Worm (Caenorhabditis elegans): ENCODE results near the gene hda-4.

hda-4 gene

ce11 chrX:16705607-16706006, 23.8 kb upstream of the hda-4 start:
- no peak for TF ChIP-seq R02D3.7 (tag; optimal IDR thresholded peaks at IDR 0.05)
- no peak for TF ChIP-seq F13H6.1 (tag; optimal IDR thresholded peaks at IDR 0.05)
- no peak for TF ChIP-seq nhr-129 (tag; optimal IDR thresholded peaks at IDR 0.05)
- TF ChIP-seq nhr-21 (tag; optimal IDR thresholded peaks at IDR 0.05), result no peak
- TF ChIP-seq nhr-11 (tag; optimal IDR thresholded peaks at IDR 0.05), result no peak
- TF ChIP-seq nhr-25 (tag; optimal IDR thresholded peaks at IDR 0.05), result no peak
- no peak for TF ChIP-seq ztf-4 (tag; optimal IDR thresholded peaks at IDR 0.05)

- TF ChIP-seq nhr-237 (tag; optimal IDR thresholded peaks at IDR 0.05), result no peak
- TF ChIP-seq zag-1 (tag; optimal IDR thresholded peaks at IDR 0.05), result no peak
- no peak for TF ChIP-seq nhr-11 (tag; optimal IDR thresholded peaks at IDR 0.05)
- no peak for TF ChIP-seq nhr-129 (tag; optimal IDR thresholded peaks at IDR 0.05)
- TF ChIP-seq ZK546.5 (tag; optimal IDR thresholded peaks at IDR 0.05), result no peak
- TF ChIP-seq unc-62 (GFP tag; optimal IDR thresholded peaks at IDR 0.05), result no peak
- no peak for TF ChIP-seq crh-2 (tag; optimal IDR thresholded peaks at IDR 0.05)
Measured at ce11 chrX:16711381-16711780, 18.0 kb upstream of the hda-4 start, which contains the start of gene lgc-53. Gene lgc-53, plus strand, starts transcription at chrX:16711681.

- no peak for TF ChIP-seq ZK546.5 (tag; optimal IDR thresholded peaks at IDR 0.05)
- no peak for TF ChIP-seq ztf-4 (tag; optimal IDR thresholded peaks at IDR 0.05)
- TF ChIP-seq peb-1 (tag; optimal IDR thresholded peaks at IDR 0.05), result no peak
- TF ChIP-seq mab-5 (tag; optimal IDR thresholded peaks at IDR 0.05), result no peak
- no peak for TF ChIP-seq sma-9 (GFP tag; optimal IDR thresholded peaks at IDR 0.05)
- TF ChIP-seq sma-9 (tag; optimal IDR thresholded peaks at IDR 0.05), result no peak
- TF ChIP-seq gmeb-1 (tag; optimal IDR thresholded peaks at IDR 0.05), result no peak
- no peak for TF ChIP-seq Y55F3AM.14 (GFP tag; optimal IDR thresholded peaks at IDR 0.05)
- no peak for TF ChIP-seq nhr-25 (tag; optimal IDR thresholded peaks at IDR 0.05)
- no peak for TF ChIP-seq nhr-237 (tag; optimal IDR thresholded peaks at IDR 0.05)
- no peak for TF ChIP-seq mdl-1 (tag; optimal IDR thresholded peaks at IDR 0.05)
- no peak for TF ChIP-seq elt-3 (tag; optimal IDR thresholded peaks at IDR 0.05)
Measured at ce11 chrX:16715938-16716337, 13.4 kb upstream of the hda-4 start.

DNA sequence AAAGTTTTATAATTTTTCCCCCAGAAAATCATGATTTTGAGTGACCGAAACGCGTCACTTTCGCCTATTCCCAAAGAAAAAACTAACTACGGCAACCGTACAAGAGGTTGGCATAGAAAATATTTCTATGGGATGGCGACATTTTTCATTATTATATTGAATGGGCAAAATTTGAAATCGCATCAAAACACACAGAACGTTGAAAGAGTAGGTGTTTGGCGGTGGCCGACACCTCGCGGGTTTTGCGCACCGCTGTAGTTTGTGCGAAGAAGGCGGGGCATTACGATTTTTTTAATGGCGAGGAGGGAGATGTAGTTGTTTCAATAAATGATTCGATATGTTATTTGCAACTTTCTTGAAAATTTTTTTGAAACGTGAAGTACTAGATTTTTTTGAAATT, 7.4 kb upstream of the hda-4 start:
- peak; percentile 32 for TF ChIP-seq snpc-4 (tag; optimal IDR thresholded peaks at IDR 0.05)
- no peak for TF ChIP-seq nhr-11 (tag; optimal IDR thresholded peaks at IDR 0.05)
- no peak for TF ChIP-seq sem-4 (tag; optimal IDR thresholded peaks at IDR 0.05)

DNA sequence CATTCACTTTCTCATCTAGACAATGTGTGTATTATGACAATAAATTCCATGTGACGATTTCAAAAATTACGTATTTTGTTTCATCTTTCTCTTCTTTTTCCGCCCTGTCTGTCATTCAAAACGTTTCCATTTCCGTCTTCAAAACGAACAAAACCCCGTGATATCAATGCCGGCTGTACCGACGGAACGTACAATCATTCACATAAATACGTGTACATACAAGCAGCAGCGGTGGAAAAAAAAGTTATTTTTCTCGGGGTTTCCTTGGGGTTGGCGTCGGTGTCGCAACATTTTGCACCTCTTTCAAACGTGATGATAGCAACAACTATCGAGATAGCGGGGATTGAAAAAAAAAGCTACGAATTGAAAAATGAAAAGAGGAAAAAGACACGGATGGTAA, 4.4 kb upstream of the hda-4 start:
- TF ChIP-seq nhr-12 (tag; optimal IDR thresholded peaks at IDR 0.05) (no peak), ztf-1 (GFP tag; conservative IDR thresholded peaks at IDR 0.05) (no peak), C34F6.9 (tag; optimal IDR thresholded peaks at IDR 0.05) (no peak), nhr-21 (tag; optimal IDR thresholded peaks at IDR 0.05) (peak; percentile 47), fos-1 (tag; optimal IDR thresholded peaks at IDR 0.05) (peak; percentile 24), sma-3 (GFP tag; optimal IDR thresholded peaks at IDR 0.05) (peak; percentile 39), sma-9 (GFP tag; optimal IDR thresholded peaks at IDR 0.05) (peak; percentile 43), sma-9 (tag; optimal IDR thresholded peaks at IDR 0.05) (no peak), gmeb-1 (tag; optimal IDR thresholded peaks at IDR 0.05) (no peak), snpc-4 (tag; optimal IDR thresholded peaks at IDR 0.05) (no peak)

ce11 chrX:16726879-16727278, 2.5 kb upstream of the hda-4 start:
- TF ChIP-seq nhr-237 (tag; optimal IDR thresholded peaks at IDR 0.05) (peak; percentile 6), ztf-11 (tag; optimal IDR thresholded peaks at IDR 0.05) (no peak), mab-5 (tag; optimal IDR thresholded peaks at IDR 0.05) (peak; percentile 55), nhr-21 (tag; optimal IDR thresholded peaks at IDR 0.05) (peak; percentile 91), alr-1 (tag; optimal IDR thresholded peaks at IDR 0.05) (no peak), peb-1 (tag; optimal IDR thresholded peaks at IDR 0.05) (no peak), sem-4 (tag; optimal IDR thresholded peaks at IDR 0.05) (peak; percentile 94), lin-39 (tag; optimal IDR thresholded peaks at IDR 0.05) (no peak), nhr-11 (tag; optimal IDR thresholded peaks at IDR 0.05) (peak; percentile 47), snpc-4 (tag; optimal IDR thresholded peaks at IDR 0.05) (peak; percentile 75), mdl-1 (tag; optimal IDR thresholded peaks at IDR 0.05) (peak; percentile 86 to 92), nhr-23 (tag; optimal IDR thresholded peaks at IDR 0.05) (no peak), unc-62 (GFP tag; optimal IDR thresholded peaks at IDR 0.05) (peak; percentile 43), dmd-4 (tag; optimal IDR thresholded peaks at IDR 0.05) (no peak), ZK546.5 (tag; optimal IDR thresholded peaks at IDR 0.05) (no peak), nhr-129 (tag; optimal IDR thresholded peaks at IDR 0.05) (peak; percentile 96), sma-3 (GFP tag; optimal IDR thresholded peaks at IDR 0.05) (peak; percentile 94), unc-39 (tag; optimal IDR thresholded peaks at IDR 0.05) (no peak), mbf-1 (tag; optimal IDR thresholded peaks at IDR 0.05) (no peak), sma-9 (GFP tag; optimal IDR thresholded peaks at IDR 0.05) (peak; percentile 94), sma-9 (tag; optimal IDR thresholded peaks at IDR 0.05) (no peak), nhr-10 (tag; optimal IDR thresholded peaks at IDR 0.05) (no peak), Y55F3AM.14 (GFP tag; optimal IDR thresholded peaks at IDR 0.05) (peak; percentile 87), ztf-4 (tag; optimal IDR thresholded peaks at IDR 0.05) (peak; percentile 71), blmp-1 (tag; optimal IDR thresholded peaks at IDR 0.05; ENCODE audit: insufficient read depth) (peak; percentile 61), elt-1 (tag; optimal IDR thresholded peaks at IDR 0.05) (no peak), C34F6.9 (tag; optimal IDR thresholded peaks at IDR 0.05) (peak; percentile 83), elt-3 (tag; optimal IDR thresholded peaks at IDR 0.05) (no peak), nhr-6 (tag; optimal IDR thresholded peaks at IDR 0.05) (peak; percentile 47), nhr-77 (tag; optimal IDR thresholded peaks at IDR 0.05) (no peak), unc-55 (GFP tag; optimal IDR thresholded peaks at IDR 0.05) (peak; percentile 93), R02D3.7 (tag; optimal IDR thresholded peaks at IDR 0.05) (no peak), ama-1 (optimal IDR thresholded peaks at IDR 0.05) (no peak), nhr-12 (tag; optimal IDR thresholded peaks at IDR 0.05) (no peak)

Data from whole organism, L2 larva.